Fruit fly (Drosophila melanogaster): ENCODE results near the gene Oatp33Ea.
A peak's percentile ranks its signal among the peaks of the same experiment; 100 is the strongest.

Oatp33Ea gene

dm6 chr2L:12427487-12428101 is 18.1 kb downstream of the Oatp33Ea start, which contains the start of the genes CG5446 and Trm1 (continued):
- TF ChIP-seq amos (GFP tag; IDR thresholded peaks at IDR 0.05; ENCODE audit: partially characterized antibody) (no peak; the same call in 1 of the 2 replicates), CG17912 (GFP tag; optimal IDR thresholded peaks at IDR 0.05) (no peak), B-H2 (GFP tag; optimal IDR thresholded peaks at IDR 0.05) (peak; percentile 58), CG30403 (GFP tag; optimal IDR thresholded peaks at IDR 0.05) (peak; percentile 76), mld (GFP tag; IDR thresholded peaks at IDR 0.05; ENCODE audit: partially characterized antibody) (no peak), Rfx (GFP tag; IDR thresholded peaks at IDR 0.05) (peak; percentile 56), Drgx (GFP tag; IDR thresholded peaks at IDR 0.05) (peak; percentile 33; the same call in 1 of the 2 replicates), CG17612 (GFP tag; IDR thresholded peaks at IDR 0.05) (no peak), Aef1 (GFP tag; IDR thresholded peaks at IDR 0.05) (peak; percentile 39; the same call in 1 of the 3 replicates), dm (GFP tag; optimal IDR thresholded peaks at IDR 0.05) (peak; percentile 34), CG16813 (GFP tag; IDR thresholded peaks at IDR 0.05; ENCODE audit: partially characterized antibody) (no peak), CG18599 (GFP tag; optimal IDR thresholded peaks at IDR 0.05) (peak; percentile 83), CTCF (GFP tag; optimal IDR thresholded peaks at IDR 0.05) (no peak), gro (GFP tag; optimal IDR thresholded peaks at IDR 0.05) (no peak), CG2199 (GFP tag; IDR thresholded peaks at IDR 0.05) (no peak), CG15514 (GFP tag; optimal IDR thresholded peaks at IDR 0.05) (peak; percentile 51), CG12104 (GFP tag; optimal IDR thresholded peaks at IDR 0.05) (peak; percentile 64), Dbx (GFP tag; IDR thresholded peaks at IDR 0.05) (peak; percentile 46; the same call in 1 of the 3 replicates), mirr (GFP tag; optimal IDR thresholded peaks at IDR 0.05) (no peak), CG12391 (tag; optimal IDR thresholded peaks at IDR 0.05) (peak; percentile 94), az2 (GFP tag; optimal IDR thresholded peaks at IDR 0.05) (peak; percentile 46), C15 (GFP tag; IDR thresholded peaks at IDR 0.05) (no peak), hkb (optimal IDR thresholded peaks at IDR 0.05) (no peak), hkb (GFP tag; IDR thresholded peaks at IDR 0.05) (no peak), CG34422 (GFP tag; IDR thresholded peaks at IDR 0.05) (no peak), CG3163 (GFP tag; optimal IDR thresholded peaks at IDR 0.05) (no peak), CG3281 (GFP tag; optimal IDR thresholded peaks at IDR 0.05) (peak; percentile 77), CG12942 (GFP tag; optimal IDR thresholded peaks at IDR 0.05) (no peak), Dek (tag; optimal IDR thresholded peaks at IDR 0.05) (peak; percentile 74), CG18262 (tag; optimal IDR thresholded peaks at IDR 0.05) (peak; percentile 89), Deaf1 (tag; optimal IDR thresholded peaks at IDR 0.05) (peak; percentile 68), CG32767 (GFP tag; IDR thresholded peaks at IDR 0.05) (peak; percentile 35; the same call in 1 of the 2 replicates), CG11085 (GFP tag; IDR thresholded peaks at IDR 0.05) (no peak), Dip3 (GFP tag; optimal IDR thresholded peaks at IDR 0.05) (no peak), CG9727 (GFP tag; optimal IDR thresholded peaks at IDR 0.05) (peak; percentile 84), cad (GFP tag; optimal IDR thresholded peaks at IDR 0.05) (no peak), CG33213 (GFP tag; optimal IDR thresholded peaks at IDR 0.05) (no peak), TFAM (GFP tag; optimal IDR thresholded peaks at IDR 0.05) (no peak), gem (tag; optimal IDR thresholded peaks at IDR 0.05) (peak; percentile 90), CG11696 (GFP tag; IDR thresholded peaks at IDR 0.05) (no peak), ab (GFP tag; optimal IDR thresholded peaks at IDR 0.05) (no peak), sob (GFP tag; IDR thresholded peaks at IDR 0.05) (peak; percentile 73), CG2129 (GFP tag; IDR thresholded peaks at IDR 0.05; ENCODE audit: partially characterized antibody) (no peak), Med (GFP tag) (peak; percentile 72), unc-4 (GFP tag; IDR thresholded peaks at IDR 0.05; ENCODE audit: partially characterized antibody) (peak; percentile 13; the same call in 1 of the 2 replicates), cwo (GFP tag; optimal IDR thresholded peaks at IDR 0.05) (peak; percentile 55), Elba2 (GFP tag; optimal IDR thresholded peaks at IDR 0.05) (no peak), CG5245 (GFP tag; optimal IDR thresholded peaks at IDR 0.05) (no peak), ind (GFP tag; optimal IDR thresholded peaks at IDR 0.05) (peak; percentile 56), kay (GFP tag; optimal IDR thresholded peaks at IDR 0.05) (peak; percentile 36), CG1529 (GFP tag; optimal IDR thresholded peaks at IDR 0.05) (no peak)
